Worm (Caenorhabditis elegans) whole organism, midembryonic: ENCODE measurements around the gene atgp-2.

Source experiments
- T22C8.4 ChIP-seq: fragments of 200-800 bp; sonication (Bioruptor generic); IDR thresholded peaks from 2 replicates; pipeline ENCODE4 v1.3.6; 2022; ENCODE audit warnings: missing genetic modification characterization, missing compliant biosample characterization
- flt-1 ChIP-seq: fragments of 200-800 bp; sonication (Bioruptor generic); IDR thresholded peaks from 2 replicates; pipeline ENCODE4 v1.3.6; 2022; ENCODE audit warnings: missing genetic modification characterization, missing compliant biosample characterization
- ref-1 ChIP-seq: fragments of 200-800 bp; sonication (Bioruptor generic); conservative IDR thresholded peaks from 2 replicates; pipeline ENCODE4 v1.3.6; 2022; ENCODE audit warnings: missing genetic modification reagents, missing genetic modification characterization, missing compliant biosample characterization
- ztf-23 ChIP-seq: fragments of 200-800 bp; sonication (Bioruptor generic); IDR thresholded peaks from 2 replicates; pipeline ENCODE4 v1.3.6; 2022; ENCODE audit warnings: missing genetic modification reagents, missing genetic modification characterization, missing compliant biosample characterization

DNA sequence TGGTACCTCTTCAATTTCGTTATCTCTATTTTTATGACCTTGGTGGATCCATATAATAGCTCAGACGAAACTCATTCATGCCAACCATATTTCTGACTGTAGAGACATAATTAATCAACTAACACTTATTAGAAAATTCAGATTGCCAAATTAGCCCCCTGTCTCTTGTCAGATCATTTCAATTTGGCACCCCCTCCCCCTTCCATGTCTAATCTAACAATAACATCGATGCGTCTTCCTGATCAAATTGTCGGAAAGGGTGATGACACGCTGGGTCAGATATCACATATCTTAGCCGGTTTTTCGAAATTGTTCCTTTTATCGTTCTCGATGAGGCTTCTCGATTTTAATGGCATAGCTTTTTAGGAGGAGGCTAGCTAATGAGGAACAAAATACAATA is 32.6 kb downstream of the atgp-2 start:
- TF ChIP-seq ztf-23 (GFP tag; lab: Robert Waterston, UW): no peak
- TF ChIP-seq T22C8.4: no peak
- TF ChIP-seq ref-1 (GFP tag; lab: Robert Waterston, UW): no peak
- TF ChIP-seq flt-1 (GFP tag; lab: Robert Waterston, UW): no peak
